Worm (Caenorhabditis elegans): Measurements from ENCODE around the gene nspd-4.

DNA sequence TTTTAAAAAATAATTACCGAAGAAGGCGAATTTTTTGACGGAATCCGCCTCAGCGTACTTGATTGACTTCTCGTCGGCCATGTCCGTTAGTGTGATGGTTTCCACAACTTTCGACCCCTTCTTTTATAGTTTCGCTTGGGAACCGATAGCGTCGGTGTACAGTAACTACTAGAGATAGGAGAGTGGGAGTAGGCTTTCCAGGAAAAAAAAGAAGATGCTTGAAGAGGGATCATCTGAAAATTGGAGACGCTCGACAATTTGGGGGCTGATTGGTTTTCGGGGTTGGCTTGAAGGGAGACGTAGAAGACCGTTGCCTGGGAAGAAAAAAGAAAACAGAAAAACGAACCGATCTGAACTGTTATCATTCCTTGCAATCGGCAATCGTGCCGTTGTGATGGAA lies 28.3 kb downstream of the nspd-4 start, which contains the start of gene col-20:
- TF ChIP-seq nhr-28 (tag; optimal IDR thresholded peaks at IDR 0.05): no peak
- TF ChIP-seq jun-1 (tag; optimal IDR thresholded peaks at IDR 0.05): no peak
- TF ChIP-seq ztf-11 (tag; optimal IDR thresholded peaks at IDR 0.05): no peak
- TF ChIP-seq mdl-1 (tag; optimal IDR thresholded peaks at IDR 0.05): no peak
- TF ChIP-seq nhr-11 (tag; optimal IDR thresholded peaks at IDR 0.05): no peak
- TF ChIP-seq dpl-1 (GFP tag; optimal IDR thresholded peaks at IDR 0.05): no peak
- no peak for TF ChIP-seq fkh-8 (tag; optimal IDR thresholded peaks at IDR 0.05)
- TF ChIP-seq pqm-1 (tag; optimal IDR thresholded peaks at IDR 0.05): no peak
- TF ChIP-seq mef-2 (tag; optimal IDR thresholded peaks at IDR 0.05): no peak
